Fruit fly (Drosophila melanogaster) whole organism, wandering third instar larva: ENCODE results near the gene RpL13A.

ENCODE experiments used
- CG9705 ChIP-seq: fragments of 200-800 bp; sonication (Bioruptor generic); optimal IDR thresholded peaks from 2 replicates; lab custom pipeline; 2018; ENCODE audit warnings: missing biosample characterization, mild to moderate bottlenecking, missing genetic modification characterization
- Jra ChIP-seq: sonication (Bioruptor generic); optimal IDR thresholded peaks from 2 replicates; lab custom pipeline; 2016; ENCODE audit warnings: missing biosample characterization, missing genetic modification characterization

- TF ChIP-seq CG9705 (GFP tag; lab: Kevin White, UChicago), result no peak
- no peak for TF ChIP-seq Jra (GFP tag; lab: Kevin White, UChicago)
Measured at dm6 chr3R:5633437-5633836, 9.2 kb downstream of the RpL13A start, which contains the start of gene CG12171.
